Worm (Caenorhabditis elegans): ENCODE results near the gene irld-15.

DNA sequence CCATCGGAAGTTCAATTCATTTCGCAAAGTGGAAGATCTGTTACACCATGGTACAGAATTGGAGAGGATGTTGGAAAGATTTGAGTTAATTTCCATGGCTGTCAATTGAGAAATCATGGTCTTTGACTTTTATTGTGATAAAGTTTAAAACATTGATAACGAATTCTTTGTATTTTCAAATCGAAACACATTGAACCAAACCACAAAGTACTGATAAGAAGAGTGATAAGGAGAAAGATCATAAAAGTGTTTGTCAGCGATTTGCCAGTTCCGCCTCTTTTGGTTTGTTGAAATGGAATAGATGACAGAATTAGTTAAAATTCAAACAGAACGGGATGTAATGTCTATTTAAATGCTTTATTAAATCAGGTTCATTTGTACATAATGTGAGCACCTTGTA, 23.4 kb upstream of the irld-15 start:
- no peak for TF ChIP-seq nhr-237 (tag; optimal IDR thresholded peaks at IDR 0.05)
- TF ChIP-seq mdl-1 (tag; optimal IDR thresholded peaks at IDR 0.05) = no peak
- TF ChIP-seq ama-1 (optimal IDR thresholded peaks at IDR 0.05) = no peak
- TF ChIP-seq pqm-1 (tag; optimal IDR thresholded peaks at IDR 0.05) = peak; percentile 99
- no peak for TF ChIP-seq ceh-9 (tag; optimal IDR thresholded peaks at IDR 0.05)
- no peak for TF ChIP-seq daf-12 (tag; optimal IDR thresholded peaks at IDR 0.05)
- TF ChIP-seq jun-1 (tag; optimal IDR thresholded peaks at IDR 0.05) = peak; percentile 58
